Worm (Caenorhabditis elegans) whole organism, L4 larva: ENCODE measurements around the gene fbxa-84.

ENCODE experiments used
- F44E2.7 ChIP-seq: fragments of 200-800 bp; sonication (Bioruptor generic); IDR thresholded peaks from 2 replicates; pipeline ENCODE4 v2.1.2; 2022; ENCODE audit warnings: missing genetic modification characterization, missing compliant biosample characterization
- R02D3.7 ChIP-seq: fragments of 150-350 bp; sonication (generic microtip); optimal IDR thresholded peaks from 3 replicates; lab custom pipeline; 2014; ENCODE audit warnings: missing biosample characterization, missing genetic modification characterization
- Y5F2A.4 ChIP-seq: fragments of 200-800 bp; sonication (Bioruptor generic); optimal IDR thresholded peaks from 2 replicates; lab custom pipeline; 2018; ENCODE audit warnings: mild to moderate bottlenecking, missing genetic modification characterization, missing compliant biosample characterization
- ZK546.5 ChIP-seq, 2 experiments: sonication (generic microtip); optimal IDR thresholded peaks; 2 replicates each; lab custom pipeline; 2017; ENCODE audit warnings: missing biosample characterization in 2 of 2, missing genetic modification characterization in 2 of 2
- aha-1 ChIP-seq: fragments of 150-350 bp; peaks from one replicate; lab custom pipeline; 2014; ENCODE audit warnings: missing biosample characterization, missing genetic modification characterization
- aly-2 ChIP-seq: sonication (generic microtip); optimal IDR thresholded peaks from 2 replicates; lab custom pipeline; 2018; ENCODE audit warnings: missing biosample characterization, missing genetic modification characterization
- ama-1 ChIP-seq: fragments of 150-350 bp; optimal IDR thresholded peaks from 2 replicates; lab custom pipeline; 2014; ENCODE audit warnings: inconsistent platforms, mixed read lengths
- arid-1 ChIP-seq: fragments of 200-800 bp; sonication (Bioruptor generic); conservative IDR thresholded peaks from 2 replicates; pipeline ENCODE4 v1.3.6; 2022; ENCODE audit warnings: missing genetic modification reagents, missing genetic modification characterization, missing compliant biosample characterization
- attf-4 ChIP-seq: sonication (generic microtip); optimal IDR thresholded peaks from 3 replicates; lab custom pipeline; 2017; ENCODE audit warnings: missing biosample characterization, missing genetic modification characterization
- ceh-28 ChIP-seq: fragments of 150-350 bp; optimal IDR thresholded peaks from 2 replicates; lab custom pipeline; 2014; ENCODE audit warnings: missing biosample characterization, missing genetic modification reagents, missing genetic modification characterization
- ceh-62 ChIP-seq: sonication (generic microtip); optimal IDR thresholded peaks from 2 replicates; lab custom pipeline; 2017; ENCODE audit warnings: missing biosample characterization, missing genetic modification characterization
- ces-1 ChIP-seq: fragments of 150-350 bp; sonication (generic microtip); optimal IDR thresholded peaks from 4 replicates; lab custom pipeline; 2014; ENCODE audit warnings: missing biosample characterization, missing genetic modification reagents, missing genetic modification characterization
- ctbp-1 ChIP-seq: fragments of 200-800 bp; sonication (Bioruptor generic); IDR thresholded peaks from 2 replicates; pipeline ENCODE4 v1.3.6; 2022; ENCODE audit warnings: missing genetic modification reagents, missing genetic modification characterization, missing compliant biosample characterization
- daf-12 ChIP-seq: fragments of 150-350 bp; optimal IDR thresholded peaks from 2 replicates; lab custom pipeline; 2014; ENCODE audit warnings: missing biosample characterization, missing genetic modification reagents, missing genetic modification characterization
- daf-16 ChIP-seq, 3 experiments: sonication (generic microtip); optimal IDR thresholded peaks; 2 replicates each; lab custom pipeline; 2016 to 2017; ENCODE audit warnings: missing genetic modification characterization in 3 of 3, missing genetic modification reagents in 3 of 3, mild to moderate bottlenecking in 2 of 3, missing compliant biosample characterization in 2 of 3, missing biosample characterization in 1 of 3, moderate library complexity in 1 of 3
- daf-8 ChIP-seq: fragments of 200-800 bp; sonication (Bioruptor generic); IDR thresholded peaks from 2 replicates; pipeline ENCODE4 v1.3.6; 2022; ENCODE audit warnings: missing genetic modification characterization, missing compliant biosample characterization
- dmd-6 ChIP-seq: fragments of 200-800 bp; sonication (Bioruptor generic); IDR thresholded peaks from 2 replicates; pipeline ENCODE4 v1.3.6; 2022; ENCODE audit warnings: missing genetic modification reagents, missing genetic modification characterization, missing compliant biosample characterization
- dmd-8 ChIP-seq: fragments of 200-800 bp; sonication (Bioruptor generic); IDR thresholded peaks from 2 replicates; pipeline ENCODE4 v1.3.6; 2022; ENCODE audit warnings: missing genetic modification characterization, missing compliant biosample characterization
- duxl-1 ChIP-seq: sonication (generic microtip); optimal IDR thresholded peaks from 2 replicates; lab custom pipeline; 2016; ENCODE audit warnings: mild to moderate bottlenecking, missing genetic modification characterization, moderate library complexity, missing compliant biosample characterization; ENCODE audit not compliant: poor library complexity
- fos-1 ChIP-seq: fragments of 150-350 bp; optimal IDR thresholded peaks from 2 replicates; lab custom pipeline; 2014; ENCODE audit warnings: missing biosample characterization, missing genetic modification characterization
- gei-8 ChIP-seq: fragments of 200-800 bp; sonication (Bioruptor generic); optimal IDR thresholded peaks from 2 replicates; lab custom pipeline; 2018; ENCODE audit warnings: mild to moderate bottlenecking, missing genetic modification characterization, missing compliant biosample characterization
- hlh-11 ChIP-seq: fragments of 200-800 bp; sonication (Bioruptor generic); optimal IDR thresholded peaks from 2 replicates; lab custom pipeline; 2018; ENCODE audit warnings: mild to moderate bottlenecking, missing genetic modification characterization, missing compliant biosample characterization
- jun-1 ChIP-seq: fragments of 150-350 bp; optimal IDR thresholded peaks from 2 replicates; lab custom pipeline; 2014; ENCODE audit warnings: missing biosample characterization, missing genetic modification reagents, missing genetic modification characterization
- lim-7 ChIP-seq: fragments of 200-800 bp; sonication (Bioruptor generic); IDR thresholded peaks from 2 replicates; pipeline ENCODE4 v1.3.6; 2022; ENCODE audit warnings: missing genetic modification characterization, missing compliant biosample characterization
- lin-13 ChIP-seq: fragments of 150-350 bp; optimal IDR thresholded peaks from 2 replicates; lab custom pipeline; 2014; ENCODE audit warnings: missing biosample characterization, missing genetic modification reagents, missing genetic modification characterization
- lin-39 ChIP-seq: fragments of 150-350 bp; optimal IDR thresholded peaks from 2 replicates; lab custom pipeline; 2014; ENCODE audit warnings: missing biosample characterization, missing genetic modification reagents, missing genetic modification characterization
- lsy-2 ChIP-seq, 2 experiments: fragments of 150-350 bp in 1 of 2; sonication (generic microtip) in 1 of 2; optimal IDR thresholded peaks; 2 replicates each; lab custom pipeline; 2014 to 2017; ENCODE audit warnings: missing biosample characterization in 2 of 2, missing genetic modification characterization in 2 of 2
- madf-9 ChIP-seq: fragments of 200-800 bp; sonication (Bioruptor generic); conservative IDR thresholded peaks from 2 replicates; pipeline ENCODE4 v1.3.6; 2022; ENCODE audit warnings: missing genetic modification reagents, missing genetic modification characterization, missing compliant biosample characterization
- mxl-2 ChIP-seq: fragments of 200-800 bp; sonication (Bioruptor generic); conservative IDR thresholded peaks from 2 replicates; pipeline ENCODE4 v1.3.6; 2022; ENCODE audit warnings: missing genetic modification reagents, missing genetic modification characterization, missing compliant biosample characterization
- nhr-11 ChIP-seq: fragments of 150-350 bp; optimal IDR thresholded peaks from 2 replicates; lab custom pipeline; 2014; ENCODE audit warnings: missing biosample characterization, missing genetic modification characterization
- nhr-111 ChIP-seq: fragments of 200-800 bp; sonication (Bioruptor generic); optimal IDR thresholded peaks from 2 replicates; lab custom pipeline; 2018; ENCODE audit warnings: mild to moderate bottlenecking, missing genetic modification characterization, missing compliant biosample characterization
- nhr-237 ChIP-seq: sonication (generic microtip); optimal IDR thresholded peaks from 2 replicates; lab custom pipeline; 2017; ENCODE audit warnings: missing biosample characterization, missing genetic modification characterization
- nhr-25 ChIP-seq: sonication (generic microtip); optimal IDR thresholded peaks from 2 replicates; lab custom pipeline; 2017; ENCODE audit warnings: missing genetic modification characterization, mild to moderate bottlenecking, missing compliant biosample characterization, antibody characterized with exemption, moderate library complexity, borderline replicate concordance; ENCODE audit not compliant: insufficient read depth
- nhr-28 ChIP-seq: fragments of 150-350 bp; optimal IDR thresholded peaks from 2 replicates; lab custom pipeline; 2014; ENCODE audit warnings: missing biosample characterization, missing genetic modification characterization
- nhr-41 ChIP-seq: fragments of 200-800 bp; sonication (Bioruptor generic); IDR thresholded peaks from 2 replicates; pipeline ENCODE4 v1.3.6; 2022; ENCODE audit warnings: missing genetic modification reagents, missing genetic modification characterization, missing compliant biosample characterization
- nhr-42 ChIP-seq: fragments of 200-800 bp; sonication (Bioruptor generic); IDR thresholded peaks from 2 replicates; pipeline ENCODE4 v1.3.6; 2022; ENCODE audit warnings: missing genetic modification characterization, missing compliant biosample characterization
- nhr-48 ChIP-seq: sonication (generic microtip); optimal IDR thresholded peaks from 2 replicates; lab custom pipeline; 2016; ENCODE audit warnings: mild to moderate bottlenecking, missing genetic modification characterization, missing compliant biosample characterization
- pqm-1 ChIP-seq: sonication (generic microtip); optimal IDR thresholded peaks from 2 replicates; lab custom pipeline; 2017; ENCODE audit warnings: missing biosample characterization, missing genetic modification characterization
- rbr-2 ChIP-seq: sonication (generic microtip); optimal IDR thresholded peaks from 2 replicates; lab custom pipeline; 2016; ENCODE audit warnings: missing genotype, missing genetic modification characterization, missing compliant biosample characterization
- saeg-2 ChIP-seq: fragments of 200-800 bp; sonication (Bioruptor generic); IDR thresholded peaks from 2 replicates; pipeline ENCODE4 v1.3.6; 2022; ENCODE audit warnings: missing genetic modification reagents, missing genetic modification characterization, missing compliant biosample characterization
- sdz-12 ChIP-seq: fragments of 200-800 bp; sonication (Bioruptor generic); optimal IDR thresholded peaks from 2 replicates; lab custom pipeline; 2018; ENCODE audit warnings: mild to moderate bottlenecking, missing genetic modification characterization, missing compliant biosample characterization
- snpc-1.2 ChIP-seq: fragments of 200-800 bp; sonication (Bioruptor generic); IDR thresholded peaks from 2 replicates; pipeline ENCODE4 v1.3.6; 2022; ENCODE audit warnings: missing genetic modification reagents, missing genetic modification characterization, missing compliant biosample characterization
- tra-1 ChIP-seq: fragments of 200-800 bp; sonication (Bioruptor generic); IDR thresholded peaks from 2 replicates; pipeline ENCODE4 v1.3.6; 2022; ENCODE audit warnings: missing genetic modification reagents, missing genetic modification characterization, missing compliant biosample characterization
- unc-130 ChIP-seq: sonication (generic microtip); optimal IDR thresholded peaks from 2 replicates; lab custom pipeline; 2016; ENCODE audit warnings: missing genetic modification reagents, missing genetic modification characterization, missing compliant biosample characterization
- unc-39 ChIP-seq: sonication (generic microtip); optimal IDR thresholded peaks from 2 replicates; lab custom pipeline; 2017; ENCODE audit warnings: missing biosample characterization, missing genetic modification characterization
- unc-62 ChIP-seq, 3 experiments: fragments of 150-350 bp in 1 of 3; sonication (generic microtip); optimal IDR thresholded peaks in 2 of 3; peaks in 1 of 3; 1 replicate in 1 of 3; 2 replicates in 2 of 3; lab custom pipeline; 2014 to 2017; ENCODE audit warnings: missing biosample characterization in 3 of 3, missing genetic modification characterization in 3 of 3, missing genetic modification reagents in 3 of 3, missing genotype in 1 of 3
- zfp-2 ChIP-seq: sonication (generic microtip); optimal IDR thresholded peaks from 2 replicates; lab custom pipeline; 2016; ENCODE audit warnings: mild to moderate bottlenecking, missing genetic modification characterization, missing compliant biosample characterization
- zfp-3 ChIP-seq: fragments of 200-800 bp; sonication (Bioruptor generic); conservative IDR thresholded peaks from 2 replicates; pipeline ENCODE4 v1.3.6; 2022; ENCODE audit warnings: missing genetic modification reagents, missing genetic modification characterization, missing compliant biosample characterization
- zip-11 ChIP-seq: fragments of 200-800 bp; sonication (Bioruptor generic); IDR thresholded peaks from 2 replicates; pipeline ENCODE4 v1.3.6; 2022; ENCODE audit warnings: missing genetic modification characterization, missing compliant biosample characterization
- zip-2 ChIP-seq: fragments of 150-350 bp; optimal IDR thresholded peaks from 2 replicates; lab custom pipeline; 2014; ENCODE audit warnings: missing biosample characterization, missing genetic modification characterization
- ztf-7 ChIP-seq: fragments of 150-350 bp; optimal IDR thresholded peaks from 2 replicates; lab custom pipeline; 2014; ENCODE audit warnings: missing biosample characterization, missing genetic modification characterization

The fbxa-84 gene

ce11 chrV:15190903-15191302, 8.7 kb downstream of the fbxa-84 start, which contains the start of gene Y75B12B.11 (continued):
- TF ChIP-seq dmd-8 (GFP tag; lab: Robert Waterston, UW), result peak; percentile 99
- peak; percentile 82 for TF ChIP-seq ama-1 (lab: Kevin White, UChicago)
- TF ChIP-seq ZK546.5 (tag; optimal IDR thresholded peaks at IDR 0.05; lab: Kevin White, UChicago), result no peak
- TF ChIP-seq Y5F2A.4, result peak; percentile 94
- TF ChIP-seq nhr-42, result peak; percentile 91
- no peak for TF ChIP-seq lin-39
- TF ChIP-seq nhr-41 (GFP tag; lab: Robert Waterston, UW), result peak; percentile 92
- TF ChIP-seq nhr-28 (tag; lab: Kevin White, UChicago), result peak; percentile 23
- TF ChIP-seq ceh-62 (tag; lab: Kevin White, UChicago), result no peak
- TF ChIP-seq zfp-3 (GFP tag; lab: Robert Waterston, UW), result peak; percentile 92
- TF ChIP-seq zfp-2, result peak; percentile 66
- peak; percentile 92 for TF ChIP-seq aly-2 (tag; lab: Kevin White, UChicago)
- TF ChIP-seq nhr-237 (tag; lab: Kevin White, UChicago), result no peak
- peak; percentile 95 for TF ChIP-seq tra-1 (GFP tag; lab: Robert Waterston, UW)
- peak; percentile 92 for TF ChIP-seq unc-130 (GFP tag; lab: Kevin White, UChicago)
- TF ChIP-seq lsy-2 (tag; optimal IDR thresholded peaks at IDR 0.05; lab: Kevin White, UChicago), result peak in 1 of 2 experiments; percentile 79
- TF ChIP-seq zip-2 (tag; lab: Kevin White, UChicago), result peak; percentile 45
- TF ChIP-seq duxl-1 (tag; lab: Kevin White, UChicago), result peak; percentile 84
- peak; percentile 91 for TF ChIP-seq daf-8 (GFP tag; lab: Robert Waterston, UW)
- TF ChIP-seq dmd-6 (GFP tag; lab: Robert Waterston, UW), result peak; percentile 80
- peak; percentile 93 for TF ChIP-seq ctbp-1 (GFP tag; lab: Robert Waterston, UW)
- peak; percentile 80 for TF ChIP-seq rbr-2 (tag; lab: Kevin White, UChicago)
- peak; percentile 55 for TF ChIP-seq nhr-11 (tag; lab: Kevin White, UChicago)
- TF ChIP-seq ceh-28 (tag; lab: Kevin White, UChicago), result no peak
- peak; percentile 98 for TF ChIP-seq lim-7 (GFP tag; lab: Robert Waterston, UW)
- TF ChIP-seq nhr-25 (tag; lab: Kevin White, UChicago), result peak; percentile 45
- TF ChIP-seq ztf-7, result peak; percentile 42
- TF ChIP-seq unc-39 (tag; lab: Kevin White, UChicago), result no peak
- no peak for TF ChIP-seq fos-1 (tag; lab: Kevin White, UChicago)
- peak; percentile 98 for TF ChIP-seq nhr-111 (GFP tag; lab: Kevin White, UChicago)
- peak; percentile 97 for TF ChIP-seq arid-1 (GFP tag; lab: Robert Waterston, UW)
- TF ChIP-seq zip-11 (GFP tag; lab: Robert Waterston, UW), result peak; percentile 88
- TF ChIP-seq madf-9 (GFP tag; lab: Robert Waterston, UW), result peak; percentile 91
- TF ChIP-seq F44E2.7 (GFP tag; lab: Robert Waterston, UW), result peak; percentile 98
- TF ChIP-seq sdz-12 (GFP tag; lab: Kevin White, UChicago), result peak; percentile 91
- peak; percentile 83 for TF ChIP-seq nhr-48 (tag; lab: Kevin White, UChicago)
- peak; percentile 97 for TF ChIP-seq gei-8 (GFP tag; lab: Kevin White, UChicago)
- TF ChIP-seq daf-12 (tag; lab: Kevin White, UChicago), result no peak
- TF ChIP-seq mxl-2 (GFP tag; lab: Robert Waterston, UW), result peak; percentile 90
- TF ChIP-seq R02D3.7 (tag; lab: Kevin White, UChicago), result no peak
- no peak for TF ChIP-seq unc-62 (GFP tag; optimal IDR thresholded peaks at IDR 0.05 in 1 of 2; lab: Kevin White, UChicago)
- no peak for TF ChIP-seq unc-62 (tag; optimal IDR thresholded peaks at IDR 0.05; lab: Kevin White, UChicago)
- peak; percentile 94 for TF ChIP-seq snpc-1.2 (GFP tag; lab: Robert Waterston, UW)
- no peak for TF ChIP-seq attf-4 (tag; lab: Kevin White, UChicago)
- TF ChIP-seq hlh-11 (tag; lab: Kevin White, UChicago), result peak; percentile 76
- no peak for TF ChIP-seq ces-1 (GFP tag; lab: Kevin White, UChicago)
- peak; percentile 93 for TF ChIP-seq lin-13 (GFP tag; lab: Kevin White, UChicago)
- peak; percentile 57 for TF ChIP-seq jun-1
- TF ChIP-seq daf-16 (GFP tag; optimal IDR thresholded peaks at IDR 0.05; lab: Kevin White, UChicago), result peak; percentile 88 to 98
- TF ChIP-seq daf-16 (tag; optimal IDR thresholded peaks at IDR 0.05; lab: Kevin White, UChicago), result peak; percentile 84
- peak; percentile 98 for TF ChIP-seq aha-1 (tag; lab: Kevin White, UChicago)
- TF ChIP-seq saeg-2 (GFP tag; lab: Robert Waterston, UW), result peak; percentile 92
- peak; percentile 7 for TF ChIP-seq pqm-1 (tag; lab: Kevin White, UChicago)
